Fruit fly (Drosophila melanogaster) whole organism, embryonic: Measurements from ENCODE around the gene CG9117.

Experiments used
- ATbp ChIP-seq: fragments of 200-800 bp; sonication (Bioruptor generic); optimal IDR thresholded peaks from 2 replicates; lab custom pipeline; 2017; ENCODE audit warnings: missing biosample characterization, mild to moderate bottlenecking, missing genetic modification characterization, missing genetic modification reagents
- Antp ChIP-seq: fragments of 200-800 bp; sonication (Bioruptor generic); optimal IDR thresholded peaks from 3 replicates; lab custom pipeline; 2016; ENCODE audit warnings: missing biosample characterization, missing genetic modification characterization
- B-H2 ChIP-seq: fragments of 200-800 bp; sonication (Bioruptor generic); optimal IDR thresholded peaks from 2 replicates; lab custom pipeline; 2018; ENCODE audit warnings: missing biosample characterization, mild to moderate bottlenecking, missing genetic modification characterization
- BEAF-32 ChIP-seq: fragments of 200-800 bp; sonication (Bioruptor generic); optimal IDR thresholded peaks from 3 replicates; lab custom pipeline; 2017; ENCODE audit warnings: missing biosample characterization, missing genetic modification characterization, mild to moderate bottlenecking, moderate library complexity, missing genetic modification reagents
- CG10959 ChIP-seq: fragments of 200-800 bp; sonication (Bioruptor generic); IDR thresholded peaks from 2 replicates; pipeline ENCODE4 v1.3.6; 2022; ENCODE audit warnings: missing biosample characterization, missing genetic modification characterization
- CG11696 ChIP-seq: fragments of 200-800 bp; sonication (Bioruptor generic); IDR thresholded peaks from 2 replicates; pipeline ENCODE4 v1.3.6; 2022; ENCODE audit warnings: missing biosample characterization, missing genetic modification characterization
- CG12942 ChIP-seq: fragments of 200-800 bp; sonication (Bioruptor generic); optimal IDR thresholded peaks from 3 replicates; lab custom pipeline; 2016; ENCODE audit warnings: missing biosample characterization, missing genetic modification characterization
- CG13287 ChIP-seq: fragments of 200-800 bp; sonication (Bioruptor generic); IDR thresholded peaks from 2 replicates; pipeline ENCODE4 v1.3.6; 2022; ENCODE audit warnings: missing biosample characterization, missing genetic modification characterization; ENCODE audit not compliant: partially characterized antibody
- CG14710 ChIP-seq: fragments of 200-800 bp; sonication (Bioruptor generic); optimal IDR thresholded peaks from 3 replicates; lab custom pipeline; 2019; ENCODE audit warnings: missing biosample characterization, mild to moderate bottlenecking, missing genetic modification characterization, moderate library complexity
- CG14860 ChIP-seq: fragments of 200-800 bp; sonication (Bioruptor generic); IDR thresholded peaks from 3 replicates; pipeline ENCODE4 v1.3.6; 2022; ENCODE audit warnings: missing biosample characterization, missing genetic modification characterization; ENCODE audit not compliant: partially characterized antibody
- CG15514 ChIP-seq: fragments of 200-800 bp; sonication (Bioruptor generic); optimal IDR thresholded peaks from 3 replicates; lab custom pipeline; 2017; ENCODE audit warnings: missing biosample characterization, missing genetic modification characterization, mild to moderate bottlenecking, moderate library complexity, missing genetic modification reagents
- CG1603 ChIP-seq: fragments of 200-800 bp; sonication (Bioruptor generic); optimal IDR thresholded peaks from 2 replicates; lab custom pipeline; 2019; ENCODE audit warnings: missing biosample characterization, mild to moderate bottlenecking, missing genetic modification characterization, moderate library complexity
- CG16815 ChIP-seq: fragments of 200-800 bp; sonication (Bioruptor generic); optimal IDR thresholded peaks from 3 replicates; lab custom pipeline; 2017; ENCODE audit warnings: missing biosample characterization, mild to moderate bottlenecking, missing genetic modification characterization
- CG17186 ChIP-seq: fragments of 200-800 bp; sonication (Bioruptor generic); optimal IDR thresholded peaks from 3 replicates; lab custom pipeline; 2017; ENCODE audit warnings: missing biosample characterization, missing genetic modification reagents, missing genetic modification characterization
- CG17359 ChIP-seq: fragments of 200-800 bp; sonication (Bioruptor generic); optimal IDR thresholded peaks from 3 replicates; lab custom pipeline; 2018; ENCODE audit warnings: missing biosample characterization, mild to moderate bottlenecking, missing genetic modification characterization, moderate library complexity
- CG2116 ChIP-seq: fragments of 200-800 bp; sonication (Bioruptor generic); optimal IDR thresholded peaks from 3 replicates; lab custom pipeline; 2018; ENCODE audit warnings: missing biosample characterization, mild to moderate bottlenecking, missing genetic modification characterization
- CG2712 ChIP-seq: fragments of 200-800 bp; optimal IDR thresholded peaks from 3 replicates; lab custom pipeline; 2019; ENCODE audit warnings: missing biosample characterization, mild to moderate bottlenecking, missing genetic modification characterization, moderate library complexity
- CG33213 ChIP-seq: fragments of 200-800 bp; sonication (Bioruptor generic); optimal IDR thresholded peaks from 3 replicates; lab custom pipeline; 2016; ENCODE audit warnings: missing biosample characterization, missing genetic modification characterization
- CG3847 ChIP-seq: fragments of 200-800 bp; sonication (Bioruptor generic); IDR thresholded peaks from 2 replicates; pipeline ENCODE4 v1.3.6; 2022; ENCODE audit warnings: missing biosample characterization, missing genetic modification characterization
- CG7556 ChIP-seq: fragments of 200-800 bp; sonication (Bioruptor generic); optimal IDR thresholded peaks from 2 replicates; lab custom pipeline; 2017; ENCODE audit warnings: missing biosample characterization, mild to moderate bottlenecking, missing genetic modification characterization
- CG7987 ChIP-seq: fragments of 200-800 bp; sonication (Bioruptor generic); optimal IDR thresholded peaks from 2 replicates; lab custom pipeline; 2018; ENCODE audit warnings: missing biosample characterization, mild to moderate bottlenecking, missing genetic modification characterization, moderate library complexity
- CG8281 ChIP-seq: fragments of 200-800 bp; sonication (Bioruptor generic); optimal IDR thresholded peaks from 2 replicates; lab custom pipeline; 2018; ENCODE audit warnings: missing biosample characterization, mild to moderate bottlenecking, missing genetic modification characterization, moderate library complexity
- CG8944 ChIP-seq: fragments of 200-800 bp; sonication (Bioruptor generic); optimal IDR thresholded peaks from 3 replicates; lab custom pipeline; 2016; ENCODE audit warnings: missing biosample characterization, missing genetic modification characterization
- CG9437 ChIP-seq: fragments of 200-800 bp; sonication (Bioruptor generic); optimal IDR thresholded peaks from 2 replicates; lab custom pipeline; 2018; ENCODE audit warnings: missing biosample characterization, mild to moderate bottlenecking, missing genetic modification characterization
- CG9727 ChIP-seq: fragments of 200-800 bp; sonication (Bioruptor generic); optimal IDR thresholded peaks from 3 replicates; lab custom pipeline; 2017; ENCODE audit warnings: missing biosample characterization, mild to moderate bottlenecking, missing genetic modification characterization
- Dp ChIP-seq: fragments of 200-800 bp; sonication (Bioruptor generic); optimal IDR thresholded peaks from 2 replicates; lab custom pipeline; 2018; ENCODE audit warnings: missing biosample characterization, mild to moderate bottlenecking, missing genetic modification characterization, moderate library complexity
- Fer2 ChIP-seq: fragments of 200-800 bp; sonication (Bioruptor generic); optimal IDR thresholded peaks from 2 replicates; lab custom pipeline; 2018; ENCODE audit warnings: missing biosample characterization, mild to moderate bottlenecking, missing genetic modification characterization, moderate library complexity
- Hmx ChIP-seq: fragments of 200-800 bp; sonication (Bioruptor generic); optimal IDR thresholded peaks from 2 replicates; lab custom pipeline; 2016; ENCODE audit warnings: missing biosample characterization, missing genetic modification characterization
- Med ChIP-seq: fragments of 200-800 bp; sonication (Bioruptor generic); peaks from one replicate; lab custom pipeline; 2016; ENCODE audit warnings: missing biosample characterization, missing genetic modification characterization, mild to moderate bottlenecking, inconsistent platforms, moderate library complexity
- NFAT ChIP-seq: fragments of 200-800 bp; sonication (Bioruptor generic); IDR thresholded peaks from 2 replicates; pipeline ENCODE4 v1.3.6; 2022; ENCODE audit warnings: missing biosample characterization, missing genetic modification characterization
- Nf-YA ChIP-seq: fragments of 200-800 bp; sonication (Bioruptor generic); IDR thresholded peaks from 2 replicates; pipeline ENCODE4 v1.3.6; 2022; ENCODE audit warnings: missing biosample characterization, missing genetic modification characterization
- Pdp1 ChIP-seq, 2 experiments: fragments of 200-800 bp; sonication (Bioruptor generic); optimal IDR thresholded peaks; 3 replicates each; lab custom pipeline; 2016; ENCODE audit warnings: missing biosample characterization in 2 of 2, missing genetic modification characterization in 2 of 2, mild to moderate bottlenecking in 1 of 2, moderate library complexity in 1 of 2
- YL-1 ChIP-seq: fragments of 200-800 bp; sonication (Bioruptor generic); optimal IDR thresholded peaks from 3 replicates; lab custom pipeline; 2017; ENCODE audit warnings: missing biosample characterization, mild to moderate bottlenecking, missing genetic modification characterization
- ato ChIP-seq: fragments of 200-800 bp; sonication (Bioruptor generic); IDR thresholded peaks from 2 replicates; pipeline ENCODE4 v1.3.6; 2022; ENCODE audit warnings: missing biosample characterization, missing genetic modification characterization; ENCODE audit not compliant: partially characterized antibody
- cad ChIP-seq: fragments of >200 bp; optimal IDR thresholded peaks from 2 replicates; lab custom pipeline; 2017; ENCODE audit warnings: missing biosample characterization, missing genetic modification characterization
- chif ChIP-seq, 2 experiments: fragments of 200-800 bp; sonication (Bioruptor generic); optimal IDR thresholded peaks; 3 replicates each; lab custom pipeline; 2016; ENCODE audit warnings: missing biosample characterization in 2 of 2, missing genetic modification characterization in 2 of 2
- crol ChIP-seq: fragments of 200-800 bp; sonication (Bioruptor generic); IDR thresholded peaks from 2 replicates; pipeline ENCODE4 v1.3.6; 2022; ENCODE audit warnings: missing biosample characterization, missing genetic modification characterization
- jigr1 ChIP-seq: fragments of 200-800 bp; sonication (Bioruptor generic); IDR thresholded peaks from 3 replicates; pipeline ENCODE4 v1.3.6; 2022; ENCODE audit warnings: missing biosample characterization, missing genetic modification characterization
- klu ChIP-seq: fragments of 200-800 bp; sonication (Bioruptor generic); IDR thresholded peaks from 2 replicates; pipeline ENCODE4 v1.3.6; 2022; ENCODE audit warnings: missing biosample characterization, missing genetic modification characterization
- lbe ChIP-seq: fragments of 200-800 bp; sonication (Bioruptor generic); optimal IDR thresholded peaks from 2 replicates; lab custom pipeline; 2016; ENCODE audit warnings: missing biosample characterization, mild to moderate bottlenecking, missing genetic modification characterization
- org-1 ChIP-seq: fragments of 200-800 bp; sonication (Bioruptor generic); optimal IDR thresholded peaks from 2 replicates; lab custom pipeline; 2017; ENCODE audit warnings: missing biosample characterization, missing genetic modification characterization
- phol ChIP-seq: fragments of 200-800 bp; sonication (Bioruptor generic); optimal IDR thresholded peaks from 3 replicates; lab custom pipeline; 2018; ENCODE audit warnings: missing biosample characterization, mild to moderate bottlenecking, missing genetic modification characterization, moderate library complexity
- pita ChIP-seq: fragments of 200-800 bp; sonication (Bioruptor generic); optimal IDR thresholded peaks from 2 replicates; lab custom pipeline; 2017; ENCODE audit warnings: missing biosample characterization, mild to moderate bottlenecking, missing genetic modification characterization
- pzg ChIP-seq: fragments of 200-800 bp; sonication (Bioruptor generic); optimal IDR thresholded peaks from 3 replicates; lab custom pipeline; 2018; ENCODE audit warnings: missing biosample characterization, mild to moderate bottlenecking, missing genetic modification characterization, moderate library complexity
- so ChIP-seq: fragments of 200-800 bp; sonication (Bioruptor generic); IDR thresholded peaks from 3 replicates; pipeline ENCODE4 v1.3.6; 2022; ENCODE audit warnings: missing biosample characterization, missing genetic modification characterization
- stwl ChIP-seq: fragments of 200-800 bp; sonication (Bioruptor generic); optimal IDR thresholded peaks from 3 replicates; lab custom pipeline; 2018; ENCODE audit warnings: missing biosample characterization, mild to moderate bottlenecking, missing genetic modification characterization, moderate library complexity
- tna ChIP-seq: fragments of 200-800 bp; sonication (Bioruptor generic); IDR thresholded peaks from 2 replicates; pipeline ENCODE4 v1.3.6; 2022; ENCODE audit warnings: missing biosample characterization, missing genetic modification characterization; ENCODE audit not compliant: partially characterized antibody
- trem ChIP-seq: fragments of 200-800 bp; optimal IDR thresholded peaks from 3 replicates; lab custom pipeline; 2019; ENCODE audit warnings: missing biosample characterization, mild to moderate bottlenecking, missing genetic modification characterization, moderate library complexity
- zen ChIP-seq: fragments of 200-800 bp; sonication (Bioruptor generic); optimal IDR thresholded peaks from 3 replicates; lab custom pipeline; 2018; ENCODE audit warnings: missing biosample characterization, mild to moderate bottlenecking, missing genetic modification characterization, moderate library complexity

Gene CG9117

DNA sequence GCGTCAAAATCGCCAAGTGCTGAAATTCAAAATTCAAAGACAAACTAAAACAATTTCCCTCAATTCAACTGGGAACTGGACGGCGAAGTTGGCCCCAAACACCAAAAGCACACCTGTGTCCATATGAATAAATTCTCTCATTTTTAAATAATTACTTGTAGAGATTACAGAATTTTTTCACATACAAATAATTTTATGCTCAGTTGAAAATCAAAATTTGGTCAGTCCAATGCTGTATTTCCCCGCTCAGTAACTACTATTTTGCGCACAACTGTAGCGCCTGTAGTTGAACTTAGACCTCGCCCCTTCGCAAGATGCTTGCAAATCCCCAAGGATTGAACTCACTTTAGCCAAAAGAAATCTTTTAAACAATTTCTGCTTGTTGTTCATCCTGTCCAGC is 9.0 kb downstream of the CG9117 start (continued):
- TF ChIP-seq CG8944 (peak; percentile 9), cad (GFP tag; lab: Kevin White, UChicago) (no peak), tna (GFP tag; lab: Robert Waterston, UW) (no peak), CG9437 (GFP tag; lab: Kevin White, UChicago) (no peak), lbe (GFP tag; lab: Kevin White, UChicago) (no peak), CG1603 (tag; lab: Kevin White, UChicago) (peak; percentile 38), Nf-YA (GFP tag; lab: Robert Waterston, UW) (0 out of 2 replicates have a peak, but pooled peaks have one; percentile 10), CG9727 (GFP tag; lab: Kevin White, UChicago) (no peak), CG10959 (GFP tag; lab: Robert Waterston, UW) (no peak), ATbp (GFP tag; lab: Kevin White, UChicago) (peak; percentile 33), pzg (GFP tag; lab: Kevin White, UChicago) (no peak), ato (no peak), crol (no peak), CG11696 (GFP tag; lab: Robert Waterston, UW) (0 out of 2 replicates have a peak, but pooled peaks have one; percentile 34), CG7987 (no peak), CG16815 (GFP tag; lab: Kevin White, UChicago) (no peak), Hmx (GFP tag; lab: Kevin White, UChicago) (no peak), jigr1 (GFP tag; lab: Robert Waterston, UW) (no peak), NFAT (GFP tag; lab: Robert Waterston, UW) (no peak), chif (GFP tag; optimal IDR thresholded peaks at IDR 0.05; lab: Kevin White, UChicago) (peak in 1 of 2 experiments; percentile 4)

DNA sequence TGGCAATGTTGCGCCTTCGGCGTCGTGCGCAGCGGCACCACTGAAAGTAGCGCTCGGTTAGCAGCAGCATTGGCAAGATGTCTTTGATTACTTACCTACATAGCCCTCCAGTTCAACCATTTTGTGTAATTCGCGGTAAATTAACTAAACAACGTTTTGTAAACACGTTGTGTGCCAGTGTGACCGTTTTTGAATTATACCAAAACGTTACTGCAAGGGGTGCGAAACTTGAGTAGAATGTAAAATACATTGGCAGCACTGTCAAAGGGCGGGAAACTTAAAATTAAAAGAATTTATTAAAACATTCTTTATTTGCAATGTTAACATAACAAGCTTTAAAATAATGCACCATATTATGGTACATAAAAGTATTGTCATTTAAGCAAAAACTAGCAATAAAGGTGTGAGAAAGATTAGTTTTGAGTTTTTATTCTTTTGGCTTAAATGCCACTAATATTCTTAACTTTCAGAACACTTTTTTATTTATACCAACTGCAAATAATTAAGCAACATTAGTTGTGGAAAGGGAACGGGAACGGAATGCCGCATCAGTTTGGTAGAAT is 13.3 kb downstream of the CG9117 start, which contains the start of gene CG9107:
TSS of gene CG9107 (minus strand) at position 195 of the 563 bp plus-strand sequence.
- TF ChIP-seq CG17186 (GFP tag; lab: Kevin White, UChicago) (peak; percentile 58), BEAF-32 (peak; percentile 10), Dp (peak; percentile 92), zen (tag; lab: Kevin White, UChicago) (peak; percentile 22), so (no peak), stwl (tag; lab: Kevin White, UChicago) (peak; percentile 81), CG12942 (GFP tag; lab: Kevin White, UChicago) (no peak), trem (tag; lab: Kevin White, UChicago) (peak; percentile 90), klu (GFP tag; lab: Robert Waterston, UW) (no peak), CG14710 (peak; percentile 64), CG7556 (no peak), CG14860 (0 out of 3 replicates have a peak, but pooled peaks have one; percentile 11), CG3847 (GFP tag; lab: Robert Waterston, UW) (peak; percentile 24; the same call in 1 of the 2 replicates), B-H2 (GFP tag; lab: Kevin White, UChicago) (no peak), CG2712 (peak; percentile 6), pita (GFP tag; lab: Kevin White, UChicago) (peak; percentile 28), CG17359 (peak; percentile 3), phol (tag; lab: Kevin White, UChicago) (peak; percentile 63), Fer2 (tag; lab: Kevin White, UChicago) (no peak), CG8281 (tag; lab: Kevin White, UChicago) (no peak), CG33213 (GFP tag; lab: Kevin White, UChicago) (no peak), CG15514 (GFP tag; lab: Kevin White, UChicago) (peak; percentile 39), Pdp1 (GFP tag; optimal IDR thresholded peaks at IDR 0.05; lab: Kevin White, UChicago) (peak in 1 of 2 experiments; percentile 34), YL-1 (GFP tag; lab: Kevin White, UChicago) (peak; percentile 25), CG2116 (GFP tag; lab: Kevin White, UChicago) (no peak), CG13287 (peak; percentile 32; the same call in 1 of the 2 replicates), Antp (GFP tag; lab: Kevin White, UChicago) (no peak), Med (peak; percentile 44), org-1 (GFP tag; lab: Kevin White, UChicago) (no peak)
